Worm (Caenorhabditis elegans): Measurements from ENCODE around the gene nlp-17.

nlp-17 gene

ce11 chrIV:13458237-13458636, 47.3 kb downstream of the nlp-17 start:
- TF ChIP-seq lim-6 (tag; optimal IDR thresholded peaks at IDR 0.05) (no peak), rnt-1 (tag; optimal IDR thresholded peaks at IDR 0.05) (no peak), pax-1 (tag; optimal IDR thresholded peaks at IDR 0.05) (no peak), odd-2 (tag; optimal IDR thresholded peaks at IDR 0.05) (no peak), madf-2 (tag; optimal IDR thresholded peaks at IDR 0.05) (no peak), ceh-14 (tag; optimal IDR thresholded peaks at IDR 0.05) (no peak)

ce11 chrIV:13456893-13457292, 48.7 kb downstream of the nlp-17 start:
- TF ChIP-seq ceh-19 (GFP tag; optimal IDR thresholded peaks at IDR 0.05) (no peak), unc-3 (GFP tag; conservative IDR thresholded peaks at IDR 0.05) (no peak), unc-3 (tag; optimal IDR thresholded peaks at IDR 0.05) (no peak), ets-4 (tag; optimal IDR thresholded peaks at IDR 0.05) (no peak)
